Fruit fly (Drosophila melanogaster) Kc167 (cell line): ENCODE results near the gene CG13116.

Experiments used
- Sin3A ChIP-seq: fragments of >200 bp; optimal IDR thresholded peaks from 2 replicates; lab custom pipeline; 2018; ENCODE audit warnings: missing external identifiers
- h ChIP-seq: fragments of >200 bp; optimal IDR thresholded peaks from 3 replicates; lab custom pipeline; 2018; ENCODE audit warnings: missing external identifiers
- insv ChIP-seq: fragments of >200 bp; optimal IDR thresholded peaks from 3 replicates; lab custom pipeline; 2018; ENCODE audit warnings: missing external identifiers
- ttk ChIP-seq: sonication (Bioruptor generic); optimal IDR thresholded peaks from 2 replicates; lab custom pipeline; 2017; ENCODE audit warnings: missing external identifiers

- TF ChIP-seq insv (lab: Kevin White, UChicago) (no peak), Sin3A (lab: Kevin White, UChicago) (no peak), ttk (lab: Kevin White, UChicago) (no peak), h (lab: Kevin White, UChicago) (no peak)
Observed at dm6 chr2L:9739685-9740084, 9.9 kb downstream of the CG13116 start.
